Fruit fly (Drosophila melanogaster): Measurements from ENCODE around the gene TfIIA-S-2.

Gene TfIIA-S-2

DNA sequence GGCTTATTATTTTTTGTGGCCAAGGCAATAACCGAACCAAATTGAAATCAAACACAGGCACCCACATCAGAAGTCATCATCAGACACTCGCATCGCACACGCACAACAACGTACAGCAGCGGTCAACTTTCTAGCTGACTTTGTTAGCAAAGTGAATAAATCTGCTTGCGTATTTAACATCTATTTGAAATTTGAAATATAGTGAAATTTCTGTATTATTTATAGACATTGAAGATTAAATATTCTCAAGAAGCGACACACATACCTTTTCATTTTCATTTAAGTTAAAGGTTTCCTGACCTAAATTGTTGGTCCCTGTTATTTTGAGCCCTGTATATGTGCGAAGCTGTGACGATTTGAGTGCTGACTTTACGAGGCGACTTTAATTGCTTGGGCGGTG lies 12.6 kb downstream of the TfIIA-S-2 start:
- TF ChIP-seq CG8478 (optimal IDR thresholded peaks at IDR 0.05) (no peak), CTCF (optimal IDR thresholded peaks at IDR 0.05) (no peak)

- no peak for TF ChIP-seq CG8478 (optimal IDR thresholded peaks at IDR 0.05)
- TF ChIP-seq CTCF (optimal IDR thresholded peaks at IDR 0.05) = no peak
Observed at dm6 chrX:990218-990617, 21.2 kb downstream of the TfIIA-S-2 start, which contains the start of gene CG18823. Gene CG18823 (plus strand): TSS chrX:990518.

- TF ChIP-seq CTCF (optimal IDR thresholded peaks at IDR 0.05) = no peak
- TF ChIP-seq CG8478 (optimal IDR thresholded peaks at IDR 0.05) = no peak
Observed at dm6 chrX:985911-986310, 25.5 kb downstream of the TfIIA-S-2 start.

DNA sequence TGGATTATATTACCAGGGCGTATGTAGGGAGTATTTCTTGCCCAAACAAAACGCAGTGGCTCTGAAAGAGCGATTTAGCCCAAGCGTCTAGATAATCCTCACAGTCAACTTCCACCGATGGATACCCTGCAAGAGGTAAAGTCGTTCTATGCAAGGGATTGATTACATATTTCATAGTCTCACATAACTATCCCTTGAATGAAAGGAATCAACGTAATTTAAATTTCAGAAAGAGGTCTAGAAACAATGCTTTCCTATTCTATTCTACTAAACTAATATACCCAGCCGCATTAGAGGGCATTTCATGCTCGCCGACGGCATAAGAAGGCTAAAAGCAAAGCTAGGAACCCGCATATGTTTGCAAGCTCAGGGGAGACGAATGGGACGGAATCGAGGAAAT lies 44.6 kb downstream of the TfIIA-S-2 start:
- no peak for TF ChIP-seq CG8478 (optimal IDR thresholded peaks at IDR 0.05)
- no peak for TF ChIP-seq CTCF (optimal IDR thresholded peaks at IDR 0.05)

- TF ChIP-seq CTCF (optimal IDR thresholded peaks at IDR 0.05) (no peak), CG8478 (optimal IDR thresholded peaks at IDR 0.05) (no peak)
Observed at dm6 chrX:964012-964411, 47.4 kb downstream of the TfIIA-S-2 start.

All from S2 (cell line).